Worm (Caenorhabditis elegans) whole organism, midembryonic: ENCODE data around the gene ppm-1.H.

Source experiments
- T22C8.4 ChIP-seq: fragments of 200-800 bp; sonication (Bioruptor generic); IDR thresholded peaks from 2 replicates; pipeline ENCODE4 v1.3.6; 2022; ENCODE audit warnings: missing genetic modification characterization, missing compliant biosample characterization
- flt-1 ChIP-seq: fragments of 200-800 bp; sonication (Bioruptor generic); IDR thresholded peaks from 2 replicates; pipeline ENCODE4 v1.3.6; 2022; ENCODE audit warnings: missing genetic modification characterization, missing compliant biosample characterization
- klf-2 ChIP-seq: fragments of 200-800 bp; sonication (Bioruptor generic); conservative IDR thresholded peaks from 2 replicates; pipeline ENCODE4 v1.3.6; 2022; ENCODE audit warnings: missing genetic modification reagents, missing genetic modification characterization, missing compliant biosample characterization
- med-1 ChIP-seq: sonication (generic microtip); optimal IDR thresholded peaks from 2 replicates; lab custom pipeline; 2017; ENCODE audit warnings: missing genetic modification characterization, mild to moderate bottlenecking, missing compliant biosample characterization, antibody characterized with exemption, missing genetic modification reagents; ENCODE audit not compliant: insufficient read depth
- tab-1 ChIP-seq: fragments of 200-800 bp; sonication (Bioruptor generic); IDR thresholded peaks from 2 replicates; pipeline ENCODE4 v1.3.6; 2022; ENCODE audit warnings: missing genetic modification characterization, missing compliant biosample characterization

- TF ChIP-seq T22C8.4: no peak
- TF ChIP-seq tab-1 (GFP tag; lab: Robert Waterston, UW): no peak
- no peak for TF ChIP-seq klf-2 (GFP tag; lab: Robert Waterston, UW)
- no peak for TF ChIP-seq flt-1 (GFP tag; lab: Robert Waterston, UW)
- TF ChIP-seq med-1 (GFP tag; lab: Kevin White, UChicago): no peak
Measured at ce11 chrIV:12217142-12217541, 51.0 kb downstream of the ppm-1.H start.
